Fruit fly (Drosophila melanogaster) S2 (cell line): ENCODE data around the gene nab.

Source experiments
- CG8478 ChIP-seq: fragments of >200 bp; optimal IDR thresholded peaks from 2 replicates; lab custom pipeline; 2018
- CTCF ChIP-seq, 2 experiments: fragments of >200 bp; optimal IDR thresholded peaks; 2 replicates each; lab custom pipeline; 2018

dm6 chr3L:4141167-4141566 is 19.6 kb downstream of the nab start, which contains the start of gene Akh:
- TF ChIP-seq CG8478 (lab: Kevin White, UChicago) (no peak), CTCF (optimal IDR thresholded peaks at IDR 0.05; lab: Kevin White, UChicago) (no peak)
